In genomic region chr3L:17216263-17216662, dm6 we compare ENCODE assay signal across 2 fruit fly cellular contexts.
TF ChIP-seq lines count a peak whose summit lies in the region.

No protein-coding gene starts in this region.

TF ChIP-seq in whole organism, embryonic, 481 proteins besides CTCF, POLR2A, EP300 and RAD21 (continued from another document and continues in another):
- TF ChIP-seq CG18599 (GFP tag; optimal IDR thresholded peaks at IDR 0.05; lab: Kevin White, UChicago) (peak; percentile 25), unpg (GFP tag; optimal IDR thresholded peaks at IDR 0.05; lab: Kevin White, UChicago) (peak; percentile 26), grau (tag; optimal IDR thresholded peaks at IDR 0.05; lab: Kevin White, UChicago) (peak; percentile 30), onecut (GFP tag; IDR thresholded peaks at IDR 0.05; lab: Robert Waterston, UW) (no peak), dysf (GFP tag; IDR thresholded peaks at IDR 0.05; lab: Robert Waterston, UW) (0 out of 3 replicates have a peak, but pooled peaks have one; percentile 10), ci (GFP tag; IDR thresholded peaks at IDR 0.05; lab: Robert Waterston, UW) (0 out of 3 replicates have a peak, but pooled peaks have one; percentile 36), fu2 (GFP tag; optimal IDR thresholded peaks at IDR 0.05; lab: Kevin White, UChicago) (no peak), schlank (tag; optimal IDR thresholded peaks at IDR 0.05; lab: Kevin White, UChicago) (no peak), pum (GFP tag; optimal IDR thresholded peaks at IDR 0.05; lab: Kevin White, UChicago) (no peak), Doc3 (GFP tag; IDR thresholded peaks at IDR 0.05; lab: Robert Waterston, UW; ENCODE audit: partially characterized antibody) (no peak), usp (GFP tag; optimal IDR thresholded peaks at IDR 0.05; lab: Kevin White, UChicago) (no peak), fd3F (GFP tag; optimal IDR thresholded peaks at IDR 0.05; lab: Kevin White, UChicago) (no peak), D19A (tag; optimal IDR thresholded peaks at IDR 0.05; lab: Kevin White, UChicago) (no peak), CG32772 (GFP tag; IDR thresholded peaks at IDR 0.05; lab: Robert Waterston, UW) (no peak), stc (GFP tag; IDR thresholded peaks at IDR 0.05; lab: Robert Waterston, UW) (no peak), CG7745 (tag; optimal IDR thresholded peaks at IDR 0.05; lab: Kevin White, UChicago) (no peak), CG7786 (GFP tag; optimal IDR thresholded peaks at IDR 0.05; lab: Kevin White, UChicago) (no peak), CG10979 (tag; optimal IDR thresholded peaks at IDR 0.05; lab: Kevin White, UChicago) (peak; percentile 43), sd (tag; optimal IDR thresholded peaks at IDR 0.05; lab: Kevin White, UChicago) (no peak), gt (GFP tag; IDR thresholded peaks at IDR 0.05; lab: Robert Waterston, UW) (no peak), sqz (GFP tag; optimal IDR thresholded peaks at IDR 0.05; lab: Kevin White, UChicago) (no peak), CG17802 (tag; optimal IDR thresholded peaks at IDR 0.05; lab: Kevin White, UChicago) (no peak), trem (tag; optimal IDR thresholded peaks at IDR 0.05; lab: Kevin White, UChicago) (no peak), toy (GFP tag; IDR thresholded peaks at IDR 0.05; lab: Robert Waterston, UW) (no peak), CG8944 (GFP tag; optimal IDR thresholded peaks at IDR 0.05; lab: Kevin White, UChicago) (no peak), CG12391 (tag; optimal IDR thresholded peaks at IDR 0.05; lab: Kevin White, UChicago) (peak; percentile 4), mirr (GFP tag; optimal IDR thresholded peaks at IDR 0.05; lab: Kevin White, UChicago) (no peak), Ptx1 (GFP tag; IDR thresholded peaks at IDR 0.05; lab: Robert Waterston, UW) (0 out of 2 replicates have a peak, but pooled peaks have one; percentile 5), Neu2 (GFP tag; optimal IDR thresholded peaks at IDR 0.05; lab: Kevin White, UChicago; ENCODE audit: borderline replicate concordance) (no peak), mld (GFP tag; IDR thresholded peaks at IDR 0.05; lab: Robert Waterston, UW; ENCODE audit: partially characterized antibody) (no peak), CG11504 (tag; optimal IDR thresholded peaks at IDR 0.05; lab: Kevin White, UChicago) (peak; percentile 55), tx (GFP tag; optimal IDR thresholded peaks at IDR 0.05; lab: Kevin White, UChicago) (no peak), Sox102F (GFP tag; optimal IDR thresholded peaks at IDR 0.05; lab: Kevin White, UChicago) (peak; percentile 2), CG30431 (GFP tag; optimal IDR thresholded peaks at IDR 0.05; lab: Kevin White, UChicago) (no peak), Blimp-1 (GFP tag; optimal IDR thresholded peaks at IDR 0.05; lab: Kevin White, UChicago) (peak; percentile 37), CG1832 (GFP tag; optimal IDR thresholded peaks at IDR 0.05; lab: Kevin White, UChicago) (no peak), Hand (GFP tag; optimal IDR thresholded peaks at IDR 0.05; lab: Kevin White, UChicago) (no peak), ken (GFP tag; IDR thresholded peaks at IDR 0.05; lab: Robert Waterston, UW) (no peak), sens (GFP tag; lab: Kevin White, UChicago) (peak; percentile 54), CG33213 (GFP tag; optimal IDR thresholded peaks at IDR 0.05; lab: Kevin White, UChicago) (no peak), Sry-β (GFP tag; optimal IDR thresholded peaks at IDR 0.05; lab: Kevin White, UChicago) (no peak), CG11085 (GFP tag; IDR thresholded peaks at IDR 0.05; lab: Robert Waterston, UW) (no peak), cad (GFP tag; optimal IDR thresholded peaks at IDR 0.05; lab: Kevin White, UChicago) (no peak), CG16813 (GFP tag; IDR thresholded peaks at IDR 0.05; lab: Robert Waterston, UW; ENCODE audit: partially characterized antibody) (no peak), CG33557 (GFP tag; optimal IDR thresholded peaks at IDR 0.05; lab: Kevin White, UChicago) (no peak), lilli (GFP tag; optimal IDR thresholded peaks at IDR 0.05; lab: Kevin White, UChicago) (no peak), Oli (tag; optimal IDR thresholded peaks at IDR 0.05; lab: Kevin White, UChicago) (peak; percentile 13), Spps (tag; optimal IDR thresholded peaks at IDR 0.05; lab: Kevin White, UChicago) (no peak), CG6689 (GFP tag; IDR thresholded peaks at IDR 0.05; lab: Robert Waterston, UW) (0 out of 2 replicates have a peak, but pooled peaks have one; percentile 34), nerfin-1 (tag; optimal IDR thresholded peaks at IDR 0.05; lab: Kevin White, UChicago) (peak; percentile 21), Xrp1 (GFP tag; IDR thresholded peaks at IDR 0.05; lab: Robert Waterston, UW) (peak; percentile 47; the same call in 1 of the 2 replicates), CG12299 (tag; optimal IDR thresholded peaks at IDR 0.05; lab: Kevin White, UChicago) (no peak), CG2116 (GFP tag; optimal IDR thresholded peaks at IDR 0.05; lab: Kevin White, UChicago) (no peak), Mrtf (GFP tag; IDR thresholded peaks at IDR 0.05; lab: Robert Waterston, UW) (no peak), prd (optimal IDR thresholded peaks at IDR 0.05; lab: Kevin White, UChicago) (no peak), prd (GFP tag; IDR thresholded peaks at IDR 0.05; lab: Robert Waterston, UW) (peak; percentile 31; the same call in 1 of the 3 replicates), HLH3B (GFP tag; IDR thresholded peaks at IDR 0.05; lab: Robert Waterston, UW) (0 out of 2 replicates have a peak, but pooled peaks have one; percentile 12), CG31365 (tag; optimal IDR thresholded peaks at IDR 0.05; lab: Kevin White, UChicago) (no peak), nmo (GFP tag; optimal IDR thresholded peaks at IDR 0.05; lab: Kevin White, UChicago) (peak; percentile 27), CG6791 (GFP tag; IDR thresholded peaks at IDR 0.05; lab: Robert Waterston, UW; ENCODE audit: partially characterized antibody) (no peak), CG31441 (GFP tag; IDR thresholded peaks at IDR 0.05; lab: Robert Waterston, UW) (0 out of 2 replicates have a peak, but pooled peaks have one; percentile 28), CG13424 (tag; optimal IDR thresholded peaks at IDR 0.05; lab: Kevin White, UChicago) (peak; percentile 13), CG8388 (GFP tag; optimal IDR thresholded peaks at IDR 0.05; lab: Kevin White, UChicago) (peak; percentile 17), CG7839 (tag; optimal IDR thresholded peaks at IDR 0.05; lab: Kevin White, UChicago) (peak; percentile 20), CG1024 (GFP tag; IDR thresholded peaks at IDR 0.05; lab: Robert Waterston, UW) (no peak), CG13894 (tag; optimal IDR thresholded peaks at IDR 0.05; lab: Kevin White, UChicago) (no peak)

TF ChIP-seq in whole organism, prepupa, 60 proteins besides CTCF, POLR2A, EP300 and RAD21 (continued from another document):
- TF ChIP-seq ss (GFP tag; optimal IDR thresholded peaks at IDR 0.05; lab: Kevin White, UChicago) (peak in 1 of 2 experiments; percentile 30), Sox14 (GFP tag; optimal IDR thresholded peaks at IDR 0.05; lab: Kevin White, UChicago) (no peak), Met (GFP tag; optimal IDR thresholded peaks at IDR 0.05; lab: Kevin White, UChicago) (peak; percentile 26), CG7368 (GFP tag; optimal IDR thresholded peaks at IDR 0.05; lab: Kevin White, UChicago) (no peak), CG6792 (GFP tag; optimal IDR thresholded peaks at IDR 0.05; lab: Kevin White, UChicago) (no peak), CG6808 (GFP tag; optimal IDR thresholded peaks at IDR 0.05; lab: Kevin White, UChicago) (peak; percentile 14), CG9139 (GFP tag; optimal IDR thresholded peaks at IDR 0.05; lab: Kevin White, UChicago) (peak; percentile 19), achi (GFP tag; optimal IDR thresholded peaks at IDR 0.05; lab: Kevin White, UChicago) (peak; percentile 5), CG10669 (GFP tag; optimal IDR thresholded peaks at IDR 0.05; lab: Kevin White, UChicago) (peak; percentile 26), Eip78C (GFP tag; lab: Kevin White, UChicago) (peak; percentile 24), fd85E (GFP tag; optimal IDR thresholded peaks at IDR 0.05; lab: Kevin White, UChicago) (no peak), Blimp-1 (GFP tag; optimal IDR thresholded peaks at IDR 0.05; lab: Kevin White, UChicago) (no peak), svp (GFP tag; lab: Kevin White, UChicago) (peak; percentile 6), Hr38 (GFP tag; optimal IDR thresholded peaks at IDR 0.05; lab: Kevin White, UChicago) (no peak), fd59A (GFP tag; optimal IDR thresholded peaks at IDR 0.05; lab: Kevin White, UChicago) (no peak), CG8119 (GFP tag; IDR thresholded peaks at IDR 0.05; lab: Robert Waterston, UW) (peak; percentile 48; the same call in 1 of the 3 replicates), Sox15 (GFP tag; optimal IDR thresholded peaks at IDR 0.05; lab: Kevin White, UChicago) (no peak), Ets21C (GFP tag; optimal IDR thresholded peaks at IDR 0.05; lab: Kevin White, UChicago) (no peak), CG8319 (GFP tag; optimal IDR thresholded peaks at IDR 0.05; lab: Kevin White, UChicago) (no peak), CG11902 (GFP tag; optimal IDR thresholded peaks at IDR 0.05; lab: Kevin White, UChicago) (no peak), Lpt (GFP tag; optimal IDR thresholded peaks at IDR 0.05; lab: Kevin White, UChicago) (no peak), Ets96B (tag; optimal IDR thresholded peaks at IDR 0.05; lab: Kevin White, UChicago) (peak; percentile 46), OdsH (GFP tag; optimal IDR thresholded peaks at IDR 0.05; lab: Kevin White, UChicago) (peak; percentile 21), CG1621 (tag; optimal IDR thresholded peaks at IDR 0.05; lab: Kevin White, UChicago) (no peak), CG6276 (GFP tag; optimal IDR thresholded peaks at IDR 0.05; lab: Kevin White, UChicago) (no peak), CG34406 (GFP tag; optimal IDR thresholded peaks at IDR 0.05; lab: Kevin White, UChicago) (no peak), Hr4 (GFP tag; optimal IDR thresholded peaks at IDR 0.05; lab: Kevin White, UChicago) (peak; percentile 24), Eip93F (GFP tag; optimal IDR thresholded peaks at IDR 0.05; lab: Kevin White, UChicago) (no peak), vri (GFP tag; optimal IDR thresholded peaks at IDR 0.05; lab: Kevin White, UChicago) (no peak), CG11294 (GFP tag; IDR thresholded peaks at IDR 0.05; lab: Robert Waterston, UW) (no peak), fkh (GFP tag; optimal IDR thresholded peaks at IDR 0.05; lab: Kevin White, UChicago) (no peak), Gug (GFP tag; IDR thresholded peaks at IDR 0.05; lab: Robert Waterston, UW) (no peak), acj6 (GFP tag; optimal IDR thresholded peaks at IDR 0.05; lab: Kevin White, UChicago) (peak; percentile 8), pdm3 (GFP tag; optimal IDR thresholded peaks at IDR 0.05; lab: Kevin White, UChicago) (peak; percentile 18), CG10631 (GFP tag; optimal IDR thresholded peaks at IDR 0.05; lab: Kevin White, UChicago) (peak; percentile 21), CG6854 (GFP tag; optimal IDR thresholded peaks at IDR 0.05; lab: Kevin White, UChicago) (no peak), CG15336 (GFP tag; IDR thresholded peaks at IDR 0.05; lab: Robert Waterston, UW) (0 out of 2 replicates have a peak, but pooled peaks have one; percentile 17)
